Fruit fly (Drosophila melanogaster) ovary, adult (tissue): ENCODE data around the gene CG15332.
A peak's percentile ranks its signal among the peaks of the same experiment; 100 is the strongest.

Experiments
- CG17801 ChIP-seq: fragments of 200-800 bp; optimal IDR thresholded peaks from 2 replicates; lab custom pipeline; 2019; ENCODE audit warnings: missing biosample characterization, mild to moderate bottlenecking, missing genetic modification characterization, moderate library complexity; ENCODE audit not compliant: partially characterized antibody

The CG15332 gene

DNA sequence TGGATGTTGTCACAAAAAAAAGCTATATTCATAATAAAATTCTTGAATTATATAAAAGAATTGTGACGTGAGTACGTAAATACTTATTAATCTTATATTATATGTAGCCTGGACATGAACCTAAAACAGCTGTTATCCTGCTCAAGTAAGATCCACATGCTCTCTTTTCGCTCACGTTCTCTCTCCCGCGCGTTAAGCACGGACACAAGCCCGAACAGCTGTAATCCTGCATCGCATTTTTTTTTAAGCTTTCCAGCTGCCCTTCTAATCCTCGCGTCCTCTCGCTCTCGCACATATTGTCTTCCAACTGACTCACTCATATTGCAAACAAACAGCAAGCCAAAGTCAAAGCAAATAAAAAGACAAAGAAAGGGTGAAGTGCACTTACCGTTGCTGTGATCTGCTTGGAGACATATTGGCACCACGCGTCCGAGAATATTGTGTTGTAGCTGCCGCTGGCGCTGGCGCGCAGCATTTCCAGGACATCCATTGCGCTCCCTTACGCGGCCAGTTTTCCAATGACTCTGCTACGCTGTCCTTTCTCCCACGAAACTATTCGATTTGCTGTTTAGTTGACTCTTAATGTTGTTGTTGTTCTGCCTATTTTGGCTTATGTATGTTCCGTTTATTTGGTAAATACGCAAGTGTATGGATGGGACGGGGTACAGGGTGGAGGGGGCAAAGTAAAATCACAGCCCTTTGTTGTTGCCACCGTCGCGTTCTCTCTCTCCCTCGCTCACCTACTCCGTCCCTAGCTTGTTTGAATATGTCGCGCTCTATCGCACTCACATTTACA is 11.5 kb upstream of the CG15332 start:
- no peak for TF ChIP-seq CG17801 (GFP tag; lab: Kevin White, UChicago)

- no peak for TF ChIP-seq CG17801 (GFP tag; lab: Kevin White, UChicago)
Observed at dm6 chrX:7965761-7966555, 10.2 kb upstream of the CG15332 start.

dm6 chrX:7963724-7964123 is 7.9 kb upstream of the CG15332 start, which contains the start of gene sn:
sn (plus strand) TSS chrX:7964024.
- TF ChIP-seq CG17801 (GFP tag; lab: Kevin White, UChicago) = no peak

DNA sequence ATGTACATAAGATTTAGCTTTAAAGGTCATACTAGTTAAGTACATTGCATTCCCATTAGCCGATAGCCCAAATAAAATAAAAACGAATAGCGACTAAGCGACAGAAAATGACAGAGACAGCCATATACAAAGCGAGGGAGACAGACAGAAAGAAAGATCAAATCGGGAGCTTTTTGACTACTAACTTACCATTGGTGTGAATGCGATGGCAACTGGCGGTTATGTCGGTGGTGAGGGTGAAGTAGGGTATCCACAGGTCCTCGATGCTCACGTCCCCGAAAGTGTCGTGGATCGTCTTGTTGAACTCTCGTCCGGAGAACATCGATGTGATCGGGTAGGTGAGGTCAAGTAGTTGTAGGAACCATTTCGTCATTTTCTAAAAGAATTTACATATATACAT is 5.2 kb upstream of the CG15332 start:
- TF ChIP-seq CG17801 (GFP tag; lab: Kevin White, UChicago) = no peak

dm6 chrX:7959512-7959911 is 3.7 kb upstream of the CG15332 start:
- TF ChIP-seq CG17801 (GFP tag; lab: Kevin White, UChicago) = no peak

dm6 chrX:7959025-7959424 is 3.2 kb upstream of the CG15332 start:
- no peak for TF ChIP-seq CG17801 (GFP tag; lab: Kevin White, UChicago)

dm6 chrX:7946858-7947313 is 8.9 kb downstream of the CG15332 start, which contains the start of gene orion:
orion (minus strand) TSS chrX:7946908.
- TF ChIP-seq CG17801 (GFP tag; lab: Kevin White, UChicago) = peak; percentile 90

- TF ChIP-seq CG17801 (GFP tag; lab: Kevin White, UChicago) = peak; percentile 48
Observed at dm6 chrX:7944772-7945722, 10.7 kb downstream of the CG15332 start.

DNA sequence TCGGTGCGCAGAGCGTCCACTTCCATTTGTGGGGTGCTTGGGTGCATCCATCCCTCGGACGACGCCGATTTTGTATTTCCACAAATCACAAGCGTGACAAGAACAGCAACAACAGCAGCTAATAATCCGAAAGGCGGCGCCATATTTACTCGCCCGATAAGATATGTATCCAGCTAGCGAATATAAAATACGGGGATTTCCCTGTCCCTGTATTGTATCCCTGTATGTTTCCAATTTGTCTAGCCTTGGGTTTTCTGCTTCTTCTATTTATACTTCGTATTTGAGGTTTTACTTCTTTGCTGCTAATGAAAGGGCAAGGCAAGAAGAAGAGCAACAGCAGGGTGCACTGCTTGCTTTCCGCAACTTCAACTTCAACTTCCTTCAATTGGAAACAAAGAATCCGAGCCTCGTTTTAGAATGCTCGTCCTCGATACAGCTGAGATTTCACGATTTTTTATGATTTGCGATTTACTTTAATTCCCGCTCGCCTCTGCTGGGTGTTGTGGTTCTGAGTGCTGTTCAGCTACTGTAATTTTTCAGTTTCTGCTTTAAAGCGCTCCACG is 11.6 kb downstream of the CG15332 start:
- TF ChIP-seq CG17801 (GFP tag; lab: Kevin White, UChicago) = no peak

dm6 chrX:7938482-7938804 is 17.3 kb downstream of the CG15332 start:
- no peak for TF ChIP-seq CG17801 (GFP tag; lab: Kevin White, UChicago)

- TF ChIP-seq CG17801 (GFP tag; lab: Kevin White, UChicago) = peak; percentile 81
Observed at dm6 chrX:7937588-7938481, 18.0 kb downstream of the CG15332 start.

- peak; percentile 48 for TF ChIP-seq CG17801 (GFP tag; lab: Kevin White, UChicago)
Observed at dm6 chrX:7935798-7936572, 19.8 kb downstream of the CG15332 start, which contains the start of gene Ubr3. Ubr3 (plus strand) TSS chrX:7935896.
